Worm (Caenorhabditis elegans): ENCODE measurements around the gene Y105C5B.18.

- no peak for TF ChIP-seq tbx-2 (tag; optimal IDR thresholded peaks at IDR 0.05)
- no peak for TF ChIP-seq C08G9.2 (tag; optimal IDR thresholded peaks at IDR 0.05)
Measured at ce11 chrIV:15994505-15994904, 30.1 kb downstream of the Y105C5B.18 start, which contains the start of gene Y105C5B.20.
